Worm (Caenorhabditis elegans) whole organism, L3 larva: ENCODE measurements around the gene emc-1.

Experiments used
- R02D3.7 ChIP-seq: fragments of 150-350 bp; optimal IDR thresholded peaks from 2 replicates; lab custom pipeline; 2014; ENCODE audit warnings: missing biosample characterization, missing genetic modification characterization
- aly-2 ChIP-seq: fragments of 150-350 bp; optimal IDR thresholded peaks from 2 replicates; lab custom pipeline; 2014; ENCODE audit warnings: missing biosample characterization, missing genetic modification characterization
- ama-1 ChIP-seq: fragments of 150-350 bp; optimal IDR thresholded peaks from 2 replicates; lab custom pipeline; 2018
- ceh-16 ChIP-seq: sonication (generic microtip); optimal IDR thresholded peaks from 2 replicates; lab custom pipeline; 2017; ENCODE audit warnings: missing biosample characterization, missing genetic modification characterization
- ceh-28 ChIP-seq: fragments of 150-350 bp; optimal IDR thresholded peaks from 2 replicates; lab custom pipeline; 2014; ENCODE audit warnings: missing biosample characterization, missing genetic modification reagents, missing genetic modification characterization
- ceh-9 ChIP-seq: sonication (generic microtip); optimal IDR thresholded peaks from 2 replicates; lab custom pipeline; 2018; ENCODE audit warnings: missing biosample characterization, missing genetic modification characterization
- daf-12 ChIP-seq: fragments of 150-350 bp; optimal IDR thresholded peaks from 2 replicates; lab custom pipeline; 2014; ENCODE audit warnings: missing biosample characterization, missing genetic modification reagents, missing genetic modification characterization
- egl-27 ChIP-seq: sonication (generic microtip); optimal IDR thresholded peaks from 4 replicates; lab custom pipeline; 2017; ENCODE audit warnings: missing biosample characterization, missing genetic modification reagents, missing genetic modification characterization
- egl-5 ChIP-seq: fragments of 150-350 bp; optimal IDR thresholded peaks from 2 replicates; lab custom pipeline; 2017; ENCODE audit warnings: missing biosample characterization, missing genetic modification reagents, missing genetic modification characterization, inconsistent platforms
- elt-2 ChIP-seq: sonication (generic microtip); optimal IDR thresholded peaks from 2 replicates; lab custom pipeline; 2016; ENCODE audit warnings: missing genetic modification reagents, mild to moderate bottlenecking, missing genetic modification characterization, missing compliant biosample characterization
- elt-3 ChIP-seq, 3 experiments: fragments of 150-350 bp in 1 of 3; sonication (generic microtip) in 2 of 3; optimal IDR thresholded peaks; 2 replicates in 2 of 3; 4 replicates in 1 of 3; lab custom pipeline; 2014 to 2017; ENCODE audit warnings: missing biosample characterization in 3 of 3, missing genetic modification characterization in 3 of 3
- eor-1 ChIP-seq, 2 experiments: fragments of 150-350 bp; optimal IDR thresholded peaks; 2 replicates each; lab custom pipeline; 2014 to 2018; ENCODE audit warnings: missing biosample characterization in 2 of 2, missing genetic modification characterization in 2 of 2
- fkh-2 ChIP-seq: fragments of 150-350 bp; optimal IDR thresholded peaks from 2 replicates; lab custom pipeline; 2014; ENCODE audit warnings: missing biosample characterization, missing genetic modification reagents, missing genetic modification characterization
- hmg-11 ChIP-seq: sonication (generic microtip); optimal IDR thresholded peaks from 2 replicates; lab custom pipeline; 2016; ENCODE audit warnings: missing genetic modification characterization, missing compliant biosample characterization
- lin-39 ChIP-seq: fragments of 150-350 bp; optimal IDR thresholded peaks from 2 replicates; lab custom pipeline; 2018; ENCODE audit warnings: missing biosample characterization, missing genetic modification reagents, missing genetic modification characterization
- lsy-12 ChIP-seq: sonication (generic microtip); optimal IDR thresholded peaks from 2 replicates; lab custom pipeline; 2016; ENCODE audit warnings: mild to moderate bottlenecking, missing genetic modification characterization, missing compliant biosample characterization
- mdl-1 ChIP-seq: fragments of 150-350 bp; optimal IDR thresholded peaks from 2 replicates; lab custom pipeline; 2014; ENCODE audit warnings: missing biosample characterization, missing genetic modification characterization
- nfya-1 ChIP-seq: sonication (generic microtip); optimal IDR thresholded peaks from 2 replicates; lab custom pipeline; 2017; ENCODE audit warnings: missing genetic modification characterization, mild to moderate bottlenecking, missing compliant biosample characterization, antibody characterized with exemption, moderate library complexity; ENCODE audit not compliant: insufficient read depth
- nhr-11 ChIP-seq: fragments of 150-350 bp; optimal IDR thresholded peaks from 2 replicates; lab custom pipeline; 2014; ENCODE audit warnings: missing biosample characterization, missing genetic modification characterization
- nhr-12 ChIP-seq: fragments of 150-350 bp; optimal IDR thresholded peaks from 2 replicates; lab custom pipeline; 2014; ENCODE audit warnings: missing biosample characterization, missing genetic modification characterization
- nhr-23 ChIP-seq: fragments of 150-350 bp; optimal IDR thresholded peaks from 2 replicates; lab custom pipeline; 2014; ENCODE audit warnings: missing biosample characterization, missing genetic modification reagents, missing genetic modification characterization
- nhr-25 ChIP-seq: sonication (generic microtip); optimal IDR thresholded peaks from 2 replicates; lab custom pipeline; 2017; ENCODE audit warnings: missing biosample characterization, missing genetic modification characterization
- nhr-43 ChIP-seq: sonication (generic microtip); optimal IDR thresholded peaks from 2 replicates; lab custom pipeline; 2016; ENCODE audit warnings: mild to moderate bottlenecking, missing genetic modification characterization, missing compliant biosample characterization; ENCODE audit not compliant: poor library complexity, severe bottlenecking
- nhr-67 ChIP-seq: fragments of 150-350 bp; optimal IDR thresholded peaks from 2 replicates; lab custom pipeline; 2014; ENCODE audit warnings: missing biosample characterization, missing genetic modification characterization
- nhr-77 ChIP-seq: fragments of 150-350 bp; optimal IDR thresholded peaks from 2 replicates; lab custom pipeline; 2014; ENCODE audit warnings: missing biosample characterization, missing genetic modification characterization
- pha-4 ChIP-seq: fragments of 150-350 bp; optimal IDR thresholded peaks from 2 replicates; lab custom pipeline; 2014; ENCODE audit warnings: missing biosample characterization, missing genetic modification reagents, missing genetic modification characterization
- pqm-1 ChIP-seq: fragments of 150-350 bp; optimal IDR thresholded peaks from 2 replicates; lab custom pipeline; 2017; ENCODE audit warnings: missing biosample characterization, missing genetic modification characterization, inconsistent platforms
- skn-1 ChIP-seq: fragments of 150-350 bp; optimal IDR thresholded peaks from 2 replicates; lab custom pipeline; 2014; ENCODE audit warnings: missing biosample characterization, missing genetic modification characterization
- snpc-4 ChIP-seq: fragments of 150-350 bp; optimal IDR thresholded peaks from 2 replicates; lab custom pipeline; 2014; ENCODE audit warnings: missing biosample characterization, missing genetic modification characterization
- tbx-2 ChIP-seq: sonication (generic microtip); optimal IDR thresholded peaks from 2 replicates; lab custom pipeline; 2016; ENCODE audit warnings: mild to moderate bottlenecking, missing genetic modification characterization, missing compliant biosample characterization
- unc-62 ChIP-seq: fragments of 150-350 bp; sonication (generic microtip); optimal IDR thresholded peaks from 4 replicates; lab custom pipeline; 2014; ENCODE audit warnings: missing biosample characterization, missing genetic modification reagents, missing genetic modification characterization
- zag-1 ChIP-seq: fragments of 150-350 bp; optimal IDR thresholded peaks from 2 replicates; lab custom pipeline; 2014; ENCODE audit warnings: missing biosample characterization, missing genetic modification characterization
- ztf-11 ChIP-seq: fragments of 150-350 bp; optimal IDR thresholded peaks from 2 replicates; lab custom pipeline; 2014; ENCODE audit warnings: missing biosample characterization, missing genetic modification characterization
- ztf-4 ChIP-seq: fragments of 150-350 bp; optimal IDR thresholded peaks from 2 replicates; lab custom pipeline; 2014; ENCODE audit warnings: missing biosample characterization, missing genetic modification characterization

emc-1 gene

ce11 chrII:1529057-1529456 lies 28.9 kb upstream of the emc-1 start, which contains the start of gene Y51H7BR.4:
Gene Y51H7BR.4, plus strand, starts transcription at chrII:1529357.
- no peak for TF ChIP-seq R02D3.7 (tag; lab: Kevin White, UChicago)
- no peak for TF ChIP-seq egl-27 (tag; lab: Kevin White, UChicago)
- no peak for TF ChIP-seq daf-12 (tag; lab: Kevin White, UChicago)
- TF ChIP-seq nhr-77 (tag; lab: Kevin White, UChicago), result no peak
- TF ChIP-seq unc-62 (GFP tag; lab: Kevin White, UChicago), result no peak
- TF ChIP-seq elt-3 (tag; optimal IDR thresholded peaks at IDR 0.05; lab: Kevin White, UChicago), result no peak
- TF ChIP-seq, all 47 proteins: peak for 0

- TF ChIP-seq pha-4, result peak; percentile 26
- no peak for TF ChIP-seq fkh-2
Observed at ce11 chrII:1525498-1525897, 25.4 kb upstream of the emc-1 start, which contains the start of gene Y51H7BR.7. Gene Y51H7BR.7, minus strand, starts transcription at chrII:1525598.

ce11 chrII:1521956-1522355 lies 21.8 kb upstream of the emc-1 start:
- no peak for TF ChIP-seq zag-1 (tag; lab: Kevin White, UChicago)
- no peak for TF ChIP-seq ceh-28 (tag; lab: Kevin White, UChicago)
- TF ChIP-seq tbx-2 (tag; lab: Kevin White, UChicago), result no peak
- TF ChIP-seq nhr-67 (tag; lab: Kevin White, UChicago), result no peak
- TF ChIP-seq nfya-1 (tag; lab: Kevin White, UChicago), result no peak
- TF ChIP-seq nhr-11, result no peak
- TF ChIP-seq ama-1 (lab: Kevin White, UChicago), result no peak
- no peak for TF ChIP-seq lsy-12 (tag; lab: Kevin White, UChicago)
- TF ChIP-seq ztf-4 (tag; lab: Kevin White, UChicago), result no peak
- TF ChIP-seq ztf-11, result no peak
- TF ChIP-seq elt-2 (tag; lab: Kevin White, UChicago), result no peak
- no peak for TF ChIP-seq nhr-12 (tag; lab: Kevin White, UChicago)
- no peak for TF ChIP-seq ceh-16

DNA sequence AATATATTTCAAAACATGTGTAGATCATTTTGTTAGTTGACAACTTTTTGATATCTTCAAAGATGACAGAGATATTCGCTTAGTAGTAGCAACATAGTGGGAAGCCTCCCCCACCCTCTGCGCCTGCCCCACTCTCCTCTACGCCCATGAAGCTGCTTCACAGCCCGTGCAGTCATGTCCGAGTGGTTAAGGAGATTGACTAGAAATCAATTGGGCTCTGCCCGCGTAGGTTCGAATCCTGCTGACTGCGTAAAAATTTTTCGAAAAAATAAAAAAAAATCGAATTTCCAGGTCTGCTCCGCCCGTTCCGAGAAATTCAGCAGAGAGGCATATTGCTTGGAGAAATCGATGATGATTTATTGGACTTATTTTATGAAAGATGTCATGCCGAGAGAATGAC lies 19.7 kb upstream of the emc-1 start:
- peak; percentile 89 for TF ChIP-seq hmg-11 (tag; lab: Kevin White, UChicago)
- TF ChIP-seq ceh-16, result no peak
- no peak for TF ChIP-seq snpc-4 (tag; lab: Kevin White, UChicago)
- peak; percentile 6 for TF ChIP-seq pha-4
- TF ChIP-seq nfya-1 (tag; lab: Kevin White, UChicago), result peak; percentile 40
- TF ChIP-seq nhr-43 (tag; lab: Kevin White, UChicago), result no peak
- no peak for TF ChIP-seq lsy-12 (tag; lab: Kevin White, UChicago)
- peak; percentile 11 for TF ChIP-seq lin-39 (tag; lab: Kevin White, UChicago)
- TF ChIP-seq elt-2 (tag; lab: Kevin White, UChicago), result peak; percentile 34

ce11 chrII:1518914-1519313 lies 18.8 kb upstream of the emc-1 start, which contains the start of gene Y51H7BR.8:
Gene Y51H7BR.8, plus strand, starts transcription at chrII:1519214.
- TF ChIP-seq nhr-23 (no peak), ceh-9 (tag; lab: Kevin White, UChicago) (no peak), ceh-28 (tag; lab: Kevin White, UChicago) (no peak), nhr-25 (no peak), mdl-1 (tag; lab: Kevin White, UChicago) (no peak), fkh-2 (no peak), unc-62 (GFP tag; lab: Kevin White, UChicago) (no peak), egl-5 (tag; lab: Kevin White, UChicago) (no peak), pqm-1 (tag; lab: Kevin White, UChicago) (no peak), aly-2 (tag; lab: Kevin White, UChicago) (no peak), skn-1 (tag; lab: Kevin White, UChicago) (no peak), snpc-4 (tag; lab: Kevin White, UChicago) (no peak), eor-1 (tag; optimal IDR thresholded peaks at IDR 0.05; lab: Kevin White, UChicago) (no peak)
